Fruit fly (Drosophila melanogaster) whole organism, embryonic: ENCODE data around the gene CG34451.
A peak's percentile ranks its signal among the peaks of the same experiment; 100 is the strongest.

Source experiments
- Atf6 ChIP-seq: fragments of 200-800 bp; sonication (Bioruptor generic); IDR thresholded peaks from 2 replicates; pipeline ENCODE4 v1.3.6; 2022; ENCODE audit warnings: missing biosample characterization, missing genetic modification characterization
- CG10209 ChIP-seq: fragments of 200-800 bp; sonication (Bioruptor generic); optimal IDR thresholded peaks from 3 replicates; lab custom pipeline; 2017; ENCODE audit warnings: missing biosample characterization, mild to moderate bottlenecking, missing genetic modification characterization, missing genetic modification reagents
- CG10979 ChIP-seq: fragments of 200-800 bp; sonication (Bioruptor generic); optimal IDR thresholded peaks from 2 replicates; lab custom pipeline; 2018; ENCODE audit warnings: missing biosample characterization, mild to moderate bottlenecking, missing genetic modification characterization, moderate library complexity
- CG12391 ChIP-seq: fragments of 200-800 bp; sonication (Bioruptor generic); optimal IDR thresholded peaks from 3 replicates; lab custom pipeline; 2018; ENCODE audit warnings: missing biosample characterization, mild to moderate bottlenecking, missing genetic modification characterization, moderate library complexity
- CG12659 ChIP-seq: fragments of 200-800 bp; sonication (Bioruptor generic); optimal IDR thresholded peaks from 3 replicates; lab custom pipeline; 2017; ENCODE audit warnings: mild to moderate bottlenecking, missing biosample characterization, missing genetic modification reagents, missing genetic modification characterization
- CG14050 ChIP-seq: fragments of 200-800 bp; sonication (Bioruptor generic); IDR thresholded peaks from 3 replicates; pipeline ENCODE4 v1.3.6; 2022; ENCODE audit warnings: missing biosample characterization, missing genetic modification characterization
- CG14710 ChIP-seq: fragments of 200-800 bp; sonication (Bioruptor generic); optimal IDR thresholded peaks from 3 replicates; lab custom pipeline; 2019; ENCODE audit warnings: missing biosample characterization, mild to moderate bottlenecking, missing genetic modification characterization, moderate library complexity
- CG17328 ChIP-seq: fragments of 200-800 bp; sonication (Bioruptor generic); IDR thresholded peaks from 2 replicates; pipeline ENCODE4 v1.3.6; 2022; ENCODE audit warnings: missing biosample characterization, missing genetic modification characterization
- CG17361 ChIP-seq: fragments of 200-800 bp; sonication (Bioruptor generic); IDR thresholded peaks from 3 replicates; pipeline ENCODE4 v1.3.6; 2022; ENCODE audit warnings: missing biosample characterization, missing genetic modification characterization
- CG17385 ChIP-seq: fragments of 200-800 bp; sonication (Bioruptor generic); optimal IDR thresholded peaks from 3 replicates; lab custom pipeline; 2018; ENCODE audit warnings: missing biosample characterization, mild to moderate bottlenecking, missing genetic modification characterization
- CG18599 ChIP-seq: fragments of 200-800 bp; sonication (Bioruptor generic); optimal IDR thresholded peaks from 3 replicates; lab custom pipeline; 2017; ENCODE audit warnings: missing biosample characterization, missing genetic modification characterization, mild to moderate bottlenecking, moderate library complexity, missing genetic modification reagents
- CG5953 ChIP-seq: fragments of 200-800 bp; sonication (Bioruptor generic); IDR thresholded peaks from 2 replicates; pipeline ENCODE4 v1.3.6; 2022; ENCODE audit warnings: missing biosample characterization, missing genetic modification characterization
- CG6654 ChIP-seq: fragments of 200-800 bp; sonication (Bioruptor generic); optimal IDR thresholded peaks from 2 replicates; lab custom pipeline; 2017; ENCODE audit warnings: missing biosample characterization, mild to moderate bottlenecking, missing genetic modification characterization
- CG6689 ChIP-seq: fragments of 200-800 bp; sonication (Bioruptor generic); IDR thresholded peaks from 2 replicates; pipeline ENCODE4 v1.3.6; 2022; ENCODE audit warnings: missing biosample characterization, missing genetic modification characterization
- CG9727 ChIP-seq: fragments of 200-800 bp; sonication (Bioruptor generic); optimal IDR thresholded peaks from 3 replicates; lab custom pipeline; 2017; ENCODE audit warnings: missing biosample characterization, mild to moderate bottlenecking, missing genetic modification characterization
- Deaf1 ChIP-seq: fragments of 200-800 bp; optimal IDR thresholded peaks from 3 replicates; lab custom pipeline; 2019; ENCODE audit warnings: missing biosample characterization, mild to moderate bottlenecking, missing genetic modification characterization, moderate library complexity
- Dll ChIP-seq: fragments of 200-800 bp; sonication (Bioruptor generic); IDR thresholded peaks from 4 replicates; pipeline ENCODE4 v1.3.6; 2022; ENCODE audit warnings: missing biosample characterization, missing genetic modification characterization; ENCODE audit not compliant: partially characterized antibody
- Dp ChIP-seq: fragments of 200-800 bp; sonication (Bioruptor generic); optimal IDR thresholded peaks from 2 replicates; lab custom pipeline; 2018; ENCODE audit warnings: missing biosample characterization, mild to moderate bottlenecking, missing genetic modification characterization, moderate library complexity
- GATAe ChIP-seq: fragments of 200-800 bp; sonication (Bioruptor generic); conservative IDR thresholded peaks from 2 replicates; pipeline ENCODE4 v1.3.6; 2022; ENCODE audit warnings: missing biosample characterization, missing genetic modification characterization
- HLH54F ChIP-seq: fragments of 200-800 bp; sonication (Bioruptor generic); optimal IDR thresholded peaks from 3 replicates; lab custom pipeline; 2016; ENCODE audit warnings: missing biosample characterization, missing genetic modification characterization
- Hr78 ChIP-seq, 2 experiments: fragments of 200-800 bp in 1 of 2; fragments of >200 bp in 1 of 2; sonication (Bioruptor generic) in 1 of 2; optimal IDR thresholded peaks; 2 replicates each; lab custom pipeline; 2017 to 2019; ENCODE audit warnings: missing biosample characterization in 2 of 2, missing genetic modification characterization in 2 of 2, mild to moderate bottlenecking in 1 of 2, moderate library complexity in 1 of 2
- Med ChIP-seq: fragments of 200-800 bp; sonication (Bioruptor generic); peaks from one replicate; lab custom pipeline; 2016; ENCODE audit warnings: missing biosample characterization, missing genetic modification characterization, mild to moderate bottlenecking, inconsistent platforms, moderate library complexity
- NC2α ChIP-seq: fragments of 200-800 bp; sonication (Bioruptor generic); optimal IDR thresholded peaks from 2 replicates; lab custom pipeline; 2016; ENCODE audit warnings: missing biosample characterization, missing genetic modification characterization
- Nf-YB ChIP-seq: fragments of 200-800 bp; sonication (Bioruptor generic); optimal IDR thresholded peaks from 3 replicates; lab custom pipeline; 2019; ENCODE audit warnings: missing biosample characterization, mild to moderate bottlenecking, missing genetic modification characterization, moderate library complexity
- Opbp ChIP-seq: fragments of 200-800 bp; sonication (Bioruptor generic); IDR thresholded peaks from 3 replicates; pipeline ENCODE4 v1.3.6; 2022; ENCODE audit warnings: missing biosample characterization, missing genetic modification characterization; ENCODE audit not compliant: partially characterized antibody
- Sox100B ChIP-seq: fragments of 200-800 bp; sonication (Bioruptor generic); optimal IDR thresholded peaks from 3 replicates; lab custom pipeline; 2018; ENCODE audit warnings: missing biosample characterization, mild to moderate bottlenecking, missing genetic modification characterization
- Ssrp ChIP-seq: fragments of 200-800 bp; sonication (Bioruptor generic); optimal IDR thresholded peaks from 2 replicates; lab custom pipeline; 2018; ENCODE audit warnings: missing biosample characterization, mild to moderate bottlenecking, missing genetic modification characterization, moderate library complexity
- Stat92E ChIP-seq, 3 experiments: fragments of >200 bp in 2 of 3; fragments of 200-800 bp in 1 of 3; sonication (Bioruptor generic) in 1 of 3; optimal IDR thresholded peaks; 2 replicates each; lab custom pipeline; 2017 to 2019; ENCODE audit warnings: missing biosample characterization in 3 of 3, missing genetic modification characterization in 3 of 3, mild to moderate bottlenecking in 1 of 3, moderate library complexity in 1 of 3
- br ChIP-seq: fragments of >200 bp; optimal IDR thresholded peaks from 2 replicates; lab custom pipeline; 2017
- bsh ChIP-seq, 2 experiments: fragments of 200-800 bp; sonication (Bioruptor generic); optimal IDR thresholded peaks; 2 replicates each; lab custom pipeline; 2017 to 2018; ENCODE audit warnings: mild to moderate bottlenecking in 2 of 2, missing biosample characterization in 2 of 2, missing genetic modification characterization in 2 of 2, moderate library complexity in 1 of 2
- dimm ChIP-seq: fragments of 200-800 bp; sonication (Bioruptor generic); IDR thresholded peaks from 2 replicates; pipeline ENCODE4 v1.3.6; 2022; ENCODE audit warnings: missing biosample characterization, missing genetic modification characterization
- dm ChIP-seq: fragments of 200-800 bp; sonication (Bioruptor generic); optimal IDR thresholded peaks from 3 replicates; lab custom pipeline; 2016; ENCODE audit warnings: missing biosample characterization, missing genetic modification characterization
- dmrt11E ChIP-seq: fragments of 200-800 bp; sonication (Bioruptor generic); optimal IDR thresholded peaks from 3 replicates; lab custom pipeline; 2018; ENCODE audit warnings: missing biosample characterization, mild to moderate bottlenecking, missing genetic modification characterization, moderate library complexity
- emc ChIP-seq: fragments of 200-800 bp; sonication (Bioruptor generic); optimal IDR thresholded peaks from 2 replicates; lab custom pipeline; 2016; ENCODE audit warnings: missing biosample characterization, missing genetic modification characterization
- fd3F ChIP-seq: fragments of 200-800 bp; sonication (Bioruptor generic); optimal IDR thresholded peaks from 2 replicates; lab custom pipeline; 2018; ENCODE audit warnings: missing biosample characterization, mild to moderate bottlenecking, missing genetic modification characterization, moderate library complexity
- gsb-n ChIP-seq: fragments of 200-800 bp; sonication (Bioruptor generic); optimal IDR thresholded peaks from 3 replicates; lab custom pipeline; 2018; ENCODE audit warnings: missing biosample characterization, mild to moderate bottlenecking, missing genetic modification characterization
- ind ChIP-seq: fragments of 200-800 bp; sonication (Bioruptor generic); optimal IDR thresholded peaks from 3 replicates; lab custom pipeline; 2016; ENCODE audit warnings: missing biosample characterization, missing genetic modification characterization
- insv ChIP-seq, 2 experiments: fragments of 200-800 bp; sonication (Bioruptor generic); optimal IDR thresholded peaks; 3 replicates each; lab custom pipeline; 2016 to 2018; ENCODE audit warnings: missing biosample characterization in 2 of 2, missing genetic modification characterization in 2 of 2
- kni ChIP-seq: fragments of 200-800 bp; sonication (Bioruptor generic); optimal IDR thresholded peaks from 3 replicates; lab custom pipeline; 2017; ENCODE audit warnings: mild to moderate bottlenecking, missing biosample characterization, missing genetic modification reagents, missing genetic modification characterization
- lab ChIP-seq: fragments of 200-800 bp; sonication (Bioruptor generic); optimal IDR thresholded peaks from 3 replicates; lab custom pipeline; 2017; ENCODE audit warnings: missing biosample characterization, missing genetic modification characterization, mild to moderate bottlenecking, moderate library complexity, missing genetic modification reagents
- nmo ChIP-seq: fragments of 200-800 bp; sonication (Bioruptor generic); optimal IDR thresholded peaks from 2 replicates; lab custom pipeline; 2018; ENCODE audit warnings: missing biosample characterization, mild to moderate bottlenecking, missing genetic modification characterization, moderate library complexity
- org-1 ChIP-seq: fragments of 200-800 bp; sonication (Bioruptor generic); optimal IDR thresholded peaks from 2 replicates; lab custom pipeline; 2017; ENCODE audit warnings: missing biosample characterization, missing genetic modification characterization
- sc ChIP-seq, 3 experiments: fragments of >200 bp in 2 of 3; fragments of 200-800 bp in 1 of 3; sonication (Bioruptor generic) in 1 of 3; optimal IDR thresholded peaks; 2 replicates in 2 of 3; 3 replicates in 1 of 3; lab custom pipeline; 2017; ENCODE audit warnings: mild to moderate bottlenecking in 1 of 3, missing biosample characterization in 1 of 3, missing genetic modification characterization in 1 of 3, missing genetic modification reagents in 1 of 3
- sqz ChIP-seq: fragments of 200-800 bp; sonication (Bioruptor generic); optimal IDR thresholded peaks from 3 replicates; lab custom pipeline; 2018; ENCODE audit warnings: missing biosample characterization, mild to moderate bottlenecking, missing genetic modification characterization
- ssp ChIP-seq: fragments of 200-800 bp; sonication (Bioruptor generic); IDR thresholded peaks from 2 replicates; pipeline ENCODE4 v1.3.6; 2022; ENCODE audit warnings: missing biosample characterization, missing genetic modification characterization
- tap ChIP-seq: fragments of 200-800 bp; optimal IDR thresholded peaks from 3 replicates; lab custom pipeline; 2019; ENCODE audit warnings: missing biosample characterization, mild to moderate bottlenecking, missing genetic modification characterization, moderate library complexity
- unpg ChIP-seq: fragments of 200-800 bp; sonication (Bioruptor generic); optimal IDR thresholded peaks from 3 replicates; lab custom pipeline; 2018; ENCODE audit warnings: missing biosample characterization, mild to moderate bottlenecking, missing genetic modification characterization, moderate library complexity

The CG34451 gene

dm6 chr3L:15704250-15704985 is 12.6 kb upstream of the CG34451 start (continued):
- TF ChIP-seq fd3F (GFP tag; lab: Kevin White, UChicago) (no peak), Ssrp (tag; lab: Kevin White, UChicago) (peak; percentile 75), CG9727 (GFP tag; lab: Kevin White, UChicago) (peak; percentile 86), Med (GFP tag; lab: Kevin White, UChicago) (peak; percentile 70), Opbp (GFP tag; lab: Robert Waterston, UW) (no peak), org-1 (GFP tag; lab: Kevin White, UChicago) (peak; percentile 34), Nf-YB (GFP tag; lab: Kevin White, UChicago) (peak; percentile 56), CG6654 (GFP tag; lab: Kevin White, UChicago) (peak; percentile 40), CG12391 (peak; percentile 76), CG10979 (tag; lab: Kevin White, UChicago) (peak; percentile 85), CG10209 (GFP tag; lab: Kevin White, UChicago) (peak; percentile 62), NC2α (GFP tag; lab: Kevin White, UChicago) (no peak), nmo (GFP tag; lab: Kevin White, UChicago) (peak; percentile 87), Dp (GFP tag; lab: Kevin White, UChicago) (no peak), tap (tag; lab: Kevin White, UChicago) (peak; percentile 0), emc (GFP tag; lab: Kevin White, UChicago) (no peak), Dll (GFP tag; lab: Robert Waterston, UW) (no peak), GATAe (GFP tag; lab: Robert Waterston, UW) (no peak), CG17361 (peak; percentile 88), Sox100B (GFP tag; lab: Kevin White, UChicago) (peak; percentile 80), CG6689 (GFP tag; lab: Robert Waterston, UW) (peak; percentile 55), CG18599 (GFP tag; lab: Kevin White, UChicago) (peak; percentile 39), dmrt11E (peak; percentile 85), dm (GFP tag; lab: Kevin White, UChicago) (peak; percentile 25), lab (GFP tag; lab: Kevin White, UChicago) (peak; percentile 30), CG5953 (GFP tag; lab: Robert Waterston, UW) (peak; percentile 35; the same call in 1 of the 2 replicates), Atf6 (GFP tag; lab: Robert Waterston, UW) (0 out of 2 replicates have a peak, but pooled peaks have one; percentile 24), HLH54F (no peak), CG14050 (GFP tag; lab: Robert Waterston, UW) (no peak), kni (GFP tag; lab: Kevin White, UChicago) (no peak), CG14710 (peak; percentile 84), bsh (GFP tag; optimal IDR thresholded peaks at IDR 0.05; lab: Kevin White, UChicago) (peak; percentile 0 to 77), CG12659 (GFP tag; lab: Kevin White, UChicago) (peak; percentile 47), ind (GFP tag; lab: Kevin White, UChicago) (peak; percentile 50), ssp (GFP tag; lab: Robert Waterston, UW) (peak; percentile 32; the same call in 1 of the 2 replicates), sc (optimal IDR thresholded peaks at IDR 0.05; lab: Kevin White, UChicago) (no peak), sc (GFP tag; optimal IDR thresholded peaks at IDR 0.05; lab: Kevin White, UChicago) (peak; percentile 63), sqz (GFP tag; lab: Kevin White, UChicago) (no peak), insv (GFP tag; optimal IDR thresholded peaks at IDR 0.05; lab: Kevin White, UChicago) (no peak), dimm (GFP tag; lab: Robert Waterston, UW) (no peak), CG17328 (GFP tag; lab: Robert Waterston, UW) (no peak; the same call in 1 of the 2 replicates), Hr78 (GFP tag; optimal IDR thresholded peaks at IDR 0.05; lab: Kevin White, UChicago) (peak in 1 of 2 experiments; percentile 38), gsb-n (tag; lab: Kevin White, UChicago) (peak; percentile 40), unpg (GFP tag; lab: Kevin White, UChicago) (peak; percentile 36), Deaf1 (tag; lab: Kevin White, UChicago) (peak; percentile 34), Stat92E (GFP tag; optimal IDR thresholded peaks at IDR 0.05; lab: Kevin White, UChicago) (peak in 1 of 3 experiments; percentile 34), br (lab: Kevin White, UChicago) (no peak), CG17385 (GFP tag; lab: Kevin White, UChicago) (peak; percentile 51)
